Fruit fly (Drosophila melanogaster) S2 (cell line): Measurements from ENCODE around the gene Dred.

Source experiments
- CG8478 ChIP-seq: fragments of >200 bp; optimal IDR thresholded peaks from 2 replicates; lab custom pipeline; 2018
- CTCF ChIP-seq, 2 experiments: fragments of >200 bp; optimal IDR thresholded peaks; 2 replicates each; lab custom pipeline; 2018

DNA sequence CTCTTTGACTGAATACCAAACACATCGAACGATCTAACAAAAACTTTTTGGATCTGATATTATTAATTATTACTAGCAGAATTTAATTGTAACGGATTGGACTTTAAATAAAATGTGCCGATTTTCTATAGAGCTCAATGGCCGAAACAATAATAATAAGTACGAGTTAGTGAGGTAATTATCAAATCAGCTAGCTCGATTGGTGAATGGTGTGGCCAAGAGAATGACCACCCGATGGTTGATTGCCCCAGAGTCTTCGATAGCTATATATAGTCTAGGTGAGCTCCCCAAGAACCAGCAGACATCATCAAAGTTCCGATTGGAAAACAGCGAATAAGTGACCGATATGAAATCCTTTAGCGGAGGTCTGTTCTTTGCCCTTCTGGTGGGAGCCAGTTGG, 24.7 kb downstream of the Dred start, which contains the start of gene Cpr76Bb:
- TF ChIP-seq CG8478 (lab: Kevin White, UChicago): no peak
- TF ChIP-seq CTCF (optimal IDR thresholded peaks at IDR 0.05; lab: Kevin White, UChicago): no peak
